Worm (Caenorhabditis elegans): ENCODE results near the gene F55C9.14.

DNA sequence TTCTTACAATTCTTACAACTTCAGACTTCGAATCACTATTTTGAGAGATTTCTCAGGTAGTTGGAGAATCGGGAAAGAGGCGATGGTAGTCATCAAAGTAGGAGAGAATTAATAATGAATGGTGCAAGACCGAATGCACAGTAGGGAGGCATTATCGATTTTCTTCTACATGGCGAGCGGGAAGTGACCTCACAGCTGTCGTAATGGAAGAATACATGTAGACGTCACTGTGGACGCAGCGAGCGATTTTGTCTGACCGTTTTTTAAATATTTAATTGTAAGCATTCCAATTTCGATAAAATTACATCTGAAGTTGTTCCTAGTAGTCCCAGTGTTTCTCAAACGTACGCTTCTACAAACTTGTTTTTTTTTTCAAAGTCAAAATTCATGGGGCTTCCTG lies 10.2 kb downstream of the F55C9.14 start, which contains the start of gene F55C9.11:
- no peak for TF ChIP-seq scrt-1 (GFP tag; IDR thresholded peaks at IDR 0.05)
- TF ChIP-seq hmg-4 (GFP tag; optimal IDR thresholded peaks at IDR 0.05): no peak
- TF ChIP-seq tra-4 (tag; optimal IDR thresholded peaks at IDR 0.05): no peak
- no peak for TF ChIP-seq flt-1 (GFP tag; IDR thresholded peaks at IDR 0.05)
- TF ChIP-seq ama-1 (optimal IDR thresholded peaks at IDR 0.05): no peak
- TF ChIP-seq hnd-1 (tag; optimal IDR thresholded peaks at IDR 0.05): no peak
- no peak for TF ChIP-seq tbx-37 (GFP tag; conservative IDR thresholded peaks at IDR 0.05)

Measured in whole organism, early embryonic.